Worm (Caenorhabditis elegans): ENCODE results near the gene C05D12.2.

The C05D12.2 gene

DNA sequence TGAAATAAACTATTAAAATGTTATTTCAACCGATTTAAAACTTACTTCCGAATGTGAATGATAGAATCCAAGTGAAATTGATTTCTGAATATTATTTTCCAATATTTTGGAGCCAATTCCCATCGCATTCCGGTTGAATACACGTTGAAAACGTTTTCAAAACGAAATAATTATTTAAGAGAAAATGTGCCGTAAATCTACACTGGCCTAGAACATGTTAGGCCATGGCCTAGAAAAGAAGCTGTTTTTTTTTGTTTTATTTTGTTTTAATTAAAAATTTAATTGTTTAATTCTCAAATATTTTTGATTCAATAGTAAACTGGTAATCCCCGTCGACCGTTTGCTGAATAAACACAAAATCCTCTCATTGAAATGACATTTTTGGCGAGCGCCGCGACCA lies 45.8 kb downstream of the C05D12.2 start (continued):
- TF ChIP-seq pqm-1 (tag; optimal IDR thresholded peaks at IDR 0.05) (no peak), ceh-82 (tag; optimal IDR thresholded peaks at IDR 0.05) (no peak), hpl-2 (GFP tag; optimal IDR thresholded peaks at IDR 0.05) (no peak), unc-98 (GFP tag; IDR thresholded peaks at IDR 0.05) (no peak), skn-1 (tag; optimal IDR thresholded peaks at IDR 0.05) (no peak)

DNA sequence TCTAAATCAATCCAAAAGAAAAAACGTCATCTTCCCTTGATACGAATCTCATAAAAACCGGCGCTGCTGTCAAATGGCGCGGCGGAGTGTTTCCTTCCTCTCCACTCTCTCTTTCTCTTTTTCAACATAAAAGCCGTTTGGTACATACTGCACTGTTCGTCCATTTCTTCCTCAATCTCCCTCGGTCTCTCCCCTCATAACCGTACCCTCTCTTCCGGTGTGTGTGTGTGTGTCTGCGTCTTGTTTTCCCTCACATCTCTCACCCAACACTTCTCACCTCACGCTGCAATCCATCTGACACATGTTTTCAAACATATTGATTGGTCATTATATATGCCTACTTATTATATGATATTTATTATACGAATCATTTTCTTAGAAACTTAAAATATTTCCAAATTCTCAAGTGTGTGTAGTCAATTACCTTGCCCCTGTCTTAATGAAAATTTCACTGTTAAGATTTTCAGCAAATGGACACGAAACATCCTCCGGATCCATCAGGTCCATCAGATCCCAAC lies 46.4 kb downstream of the C05D12.2 start, which contains the start of the genes aars-1 and rga-1:
aars-1 (minus strand) TSS at position 71 of the 518 bp plus-strand sequence.
rga-1 (plus strand) TSS at position 468 of the 518 bp plus-strand sequence.
- peak; percentile 55 for TF ChIP-seq tbx-2 (tag; optimal IDR thresholded peaks at IDR 0.05)
- TF ChIP-seq efl-1 (optimal IDR thresholded peaks at IDR 0.05) = peak; percentile 41 to 47
- peak; percentile 29 to 91 for TF ChIP-seq efl-1 (GFP tag; optimal IDR thresholded peaks at IDR 0.05 in 1 of 2)
- peak; percentile 42 for TF ChIP-seq jun-1 (tag; optimal IDR thresholded peaks at IDR 0.05)
- no peak for TF ChIP-seq ceh-8 (GFP tag; optimal IDR thresholded peaks at IDR 0.05)
- no peak for TF ChIP-seq unc-30 (tag; optimal IDR thresholded peaks at IDR 0.05)
- TF ChIP-seq unc-86 (tag; optimal IDR thresholded peaks at IDR 0.05) = no peak
- no peak for TF ChIP-seq tlp-1 (tag; optimal IDR thresholded peaks at IDR 0.05)
- no peak for TF ChIP-seq sox-4 (tag; optimal IDR thresholded peaks at IDR 0.05)
- TF ChIP-seq zag-1 (tag; optimal IDR thresholded peaks at IDR 0.05) = no peak
- no peak for TF ChIP-seq ceh-88 (GFP tag; IDR thresholded peaks at IDR 0.05)
- TF ChIP-seq swsn-7 (tag; optimal IDR thresholded peaks at IDR 0.05) = peak; percentile 24
- TF ChIP-seq ceh-82 (tag; optimal IDR thresholded peaks at IDR 0.05) = peak in 1 of 3 experiments; percentile 52
- TF ChIP-seq dsc-1 (tag; optimal IDR thresholded peaks at IDR 0.05) = peak; percentile 36
- TF ChIP-seq mep-1 (tag; optimal IDR thresholded peaks at IDR 0.05) = peak; percentile 76
- no peak for TF ChIP-seq C04F5.9 (tag; optimal IDR thresholded peaks at IDR 0.05)
- no peak for TF ChIP-seq ceh-90 (tag; optimal IDR thresholded peaks at IDR 0.05)
- TF ChIP-seq lin-13 (GFP tag; optimal IDR thresholded peaks at IDR 0.05) = no peak
- peak; percentile 14 for TF ChIP-seq skn-1 (tag; optimal IDR thresholded peaks at IDR 0.05)
- TF ChIP-seq nhr-71 (tag; optimal IDR thresholded peaks at IDR 0.05) = peak; percentile 57
- no peak for TF ChIP-seq efl-3 (GFP tag; optimal IDR thresholded peaks at IDR 0.05)
- TF ChIP-seq ceh-63 (GFP tag; optimal IDR thresholded peaks at IDR 0.05) = no peak
- no peak for TF ChIP-seq nhr-76 (tag; optimal IDR thresholded peaks at IDR 0.05)
- peak; percentile 16 for TF ChIP-seq nhr-77 (tag; optimal IDR thresholded peaks at IDR 0.05)
- TF ChIP-seq lin-14 (GFP tag; optimal IDR thresholded peaks at IDR 0.05) = peak; percentile 87
- no peak for TF ChIP-seq lin-39 (tag; optimal IDR thresholded peaks at IDR 0.05)
- TF ChIP-seq lsy-2 (tag; optimal IDR thresholded peaks at IDR 0.05) = peak; percentile 28 to 57
- TF ChIP-seq zip-4 (GFP tag; optimal IDR thresholded peaks at IDR 0.05) = no peak
- TF ChIP-seq alr-1 (tag; optimal IDR thresholded peaks at IDR 0.05; ENCODE audit: borderline replicate concordance) = no peak
- TF ChIP-seq hlh-4 (tag; optimal IDR thresholded peaks at IDR 0.05) = no peak
- TF ChIP-seq lin-15B (tag; optimal IDR thresholded peaks at IDR 0.05) = no peak
- TF ChIP-seq nhr-19 (GFP tag; conservative IDR thresholded peaks at IDR 0.05) = peak; percentile 33
- peak; percentile 16 for TF ChIP-seq nhr-47 (tag; optimal IDR thresholded peaks at IDR 0.05)
- peak; percentile 10 for TF ChIP-seq nhr-90 (tag; optimal IDR thresholded peaks at IDR 0.05; ENCODE audit: poor library complexity)
- TF ChIP-seq snpc-4 (tag; optimal IDR thresholded peaks at IDR 0.05) = peak; percentile 8
- TF ChIP-seq Y116A8C.19 (tag; optimal IDR thresholded peaks at IDR 0.05; ENCODE audit: borderline replicate concordance) = no peak
- no peak for TF ChIP-seq pqm-1 (tag; optimal IDR thresholded peaks at IDR 0.05)
- no peak for TF ChIP-seq fkh-8 (tag; optimal IDR thresholded peaks at IDR 0.05)
- TF ChIP-seq C16A3.4 (tag; optimal IDR thresholded peaks at IDR 0.05) = no peak
- no peak for TF ChIP-seq pag-3 (tag; optimal IDR thresholded peaks at IDR 0.05; ENCODE audit: borderline replicate concordance, insufficient read depth)
- TF ChIP-seq xbp-1 (tag; optimal IDR thresholded peaks at IDR 0.05) = peak; percentile 24
- no peak for TF ChIP-seq F16B12.6 (tag; optimal IDR thresholded peaks at IDR 0.05)
- TF ChIP-seq lir-3 (tag; optimal IDR thresholded peaks at IDR 0.05; ENCODE audit: poor library complexity) = peak; percentile 32
- TF ChIP-seq unc-98 (GFP tag; IDR thresholded peaks at IDR 0.05) = no peak
- no peak for TF ChIP-seq aha-1 (tag; optimal IDR thresholded peaks at IDR 0.05)
- no peak for TF ChIP-seq mef-2 (tag; optimal IDR thresholded peaks at IDR 0.05)
- no peak for TF ChIP-seq ama-1 (optimal IDR thresholded peaks at IDR 0.05)
- peak; percentile 83 for TF ChIP-seq nhr-85 (tag)
- TF ChIP-seq vab-15 (tag; optimal IDR thresholded peaks at IDR 0.05) = no peak
- TF ChIP-seq rnt-1 (tag; optimal IDR thresholded peaks at IDR 0.05) = peak; percentile 61

All from whole organism, L1 larva.